Worm (Caenorhabditis elegans) whole organism, L3 larva: Measurements from ENCODE around the gene rips-1.

Experiments used
- ceh-82 ChIP-seq: fragments of 150-350 bp; optimal IDR thresholded peaks from 2 replicates; lab custom pipeline; 2014; ENCODE audit warnings: missing biosample characterization, missing genetic modification characterization
- elt-1 ChIP-seq: fragments of 150-350 bp; optimal IDR thresholded peaks from 2 replicates; lab custom pipeline; 2014; ENCODE audit warnings: missing biosample characterization, missing genetic modification characterization
- fkh-10 ChIP-seq: sonication (generic microtip); optimal IDR thresholded peaks from 2 replicates; lab custom pipeline; 2017; ENCODE audit warnings: missing biosample characterization, missing genetic modification reagents, missing genetic modification characterization
- mml-1 ChIP-seq: fragments of 150-350 bp; sonication (generic microtip); optimal IDR thresholded peaks from 3 replicates; lab custom pipeline; 2014; ENCODE audit warnings: missing biosample characterization, missing genetic modification characterization
- nfya-1 ChIP-seq: sonication (generic microtip); optimal IDR thresholded peaks from 2 replicates; lab custom pipeline; 2017; ENCODE audit warnings: missing genetic modification characterization, mild to moderate bottlenecking, missing compliant biosample characterization, antibody characterized with exemption, moderate library complexity; ENCODE audit not compliant: insufficient read depth
- nhr-12 ChIP-seq: fragments of 150-350 bp; optimal IDR thresholded peaks from 2 replicates; lab custom pipeline; 2014; ENCODE audit warnings: missing biosample characterization, missing genetic modification characterization
- snpc-4 ChIP-seq: fragments of 150-350 bp; optimal IDR thresholded peaks from 2 replicates; lab custom pipeline; 2014; ENCODE audit warnings: missing biosample characterization, missing genetic modification characterization
- unc-62 ChIP-seq: fragments of 150-350 bp; sonication (generic microtip); optimal IDR thresholded peaks from 4 replicates; lab custom pipeline; 2014; ENCODE audit warnings: missing biosample characterization, missing genetic modification reagents, missing genetic modification characterization
- ztf-4 ChIP-seq: fragments of 150-350 bp; optimal IDR thresholded peaks from 2 replicates; lab custom pipeline; 2014; ENCODE audit warnings: missing biosample characterization, missing genetic modification characterization

DNA sequence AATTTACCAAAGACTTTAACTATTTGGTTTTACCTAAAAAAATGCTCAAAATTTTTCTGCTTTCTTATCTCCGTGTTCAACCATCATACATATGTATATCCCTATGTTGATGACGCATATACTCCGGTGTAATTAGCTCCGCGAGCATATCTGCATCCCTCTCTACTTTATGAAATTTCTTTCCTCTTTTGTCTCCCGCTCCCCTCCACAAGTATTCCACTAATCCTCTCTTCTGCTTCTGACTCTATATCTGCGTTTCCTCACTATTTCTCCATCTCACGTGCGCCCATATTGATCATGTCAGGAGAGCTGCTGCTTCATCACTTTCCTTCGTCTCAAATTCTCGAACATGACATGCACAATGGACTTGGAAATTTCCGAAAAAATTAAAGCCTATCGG, 43.1 kb downstream of the rips-1 start, which contains the start of gene H10D18.1:
- no peak for TF ChIP-seq ztf-4
- no peak for TF ChIP-seq elt-1 (tag; lab: Kevin White, UChicago)
- no peak for TF ChIP-seq snpc-4 (tag; lab: Kevin White, UChicago)
- no peak for TF ChIP-seq unc-62 (GFP tag; lab: Kevin White, UChicago)
- TF ChIP-seq nfya-1 (tag; lab: Kevin White, UChicago), result peak; percentile 33
- no peak for TF ChIP-seq nhr-12 (tag; lab: Kevin White, UChicago)
- TF ChIP-seq fkh-10 (GFP tag; lab: Kevin White, UChicago), result no peak
- TF ChIP-seq mml-1 (tag; lab: Kevin White, UChicago), result no peak
- TF ChIP-seq ceh-82, result no peak
